Worm (Caenorhabditis elegans): ENCODE results near the gene let-2.

DNA sequence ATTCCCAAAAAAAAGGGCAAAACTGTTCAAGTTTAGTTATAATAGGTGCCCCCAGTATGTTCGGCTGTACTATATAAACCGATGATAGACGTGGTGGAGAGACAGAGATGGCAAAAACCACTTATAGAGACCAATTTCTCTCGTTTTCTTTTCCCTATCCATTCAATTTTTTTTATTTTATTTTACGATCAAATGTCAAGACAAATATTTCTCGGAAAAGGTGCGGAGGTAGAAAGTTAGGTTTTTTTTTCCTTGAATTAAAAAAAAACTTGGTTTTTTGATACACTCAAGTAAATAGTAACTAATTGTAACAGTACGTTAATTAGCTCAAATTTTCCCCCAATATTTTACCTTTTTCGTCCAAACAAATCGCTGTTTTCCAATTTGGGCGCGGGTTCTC is 13.6 kb upstream of the let-2 start:
- TF ChIP-seq sea-1 (GFP tag; conservative IDR thresholded peaks at IDR 0.05) (no peak), B0310.2 (tag; optimal IDR thresholded peaks at IDR 0.05) (no peak), ama-1 (optimal IDR thresholded peaks at IDR 0.05) (no peak), flt-1 (GFP tag; IDR thresholded peaks at IDR 0.05) (no peak), hmbx-1 (tag; optimal IDR thresholded peaks at IDR 0.05) (no peak)
